Fruit fly (Drosophila melanogaster) whole organism, pupa: Measurements from ENCODE around the gene CG15572.

Source experiments
- CG15710 ChIP-seq: fragments of 200-800 bp; sonication (Bioruptor generic); optimal IDR thresholded peaks from 2 replicates; lab custom pipeline; 2018; ENCODE audit warnings: missing biosample characterization, mild to moderate bottlenecking, missing genetic modification characterization, moderate library complexity
- CG17806 ChIP-seq: fragments of 200-800 bp; sonication (Bioruptor generic); optimal IDR thresholded peaks from 2 replicates; lab custom pipeline; 2018; ENCODE audit warnings: missing biosample characterization, mild to moderate bottlenecking, missing genetic modification characterization, moderate library complexity
- CG32121 ChIP-seq: fragments of 200-800 bp; sonication (Bioruptor generic); IDR thresholded peaks from 2 replicates; pipeline ENCODE4 v1.3.6; 2022; ENCODE audit warnings: missing biosample characterization, missing genetic modification characterization
- EcR ChIP-seq: fragments of 200-800 bp; sonication (Bioruptor generic); optimal IDR thresholded peaks from 3 replicates; lab custom pipeline; 2019; ENCODE audit warnings: missing biosample characterization, missing genetic modification characterization, mild to moderate bottlenecking, moderate library complexity, missing genetic modification reagents
- Ets98B ChIP-seq: fragments of 200-800 bp; sonication (Bioruptor generic); IDR thresholded peaks from 2 replicates; pipeline ENCODE4 v1.3.6; 2022; ENCODE audit warnings: missing biosample characterization, missing genetic modification characterization

- TF ChIP-seq CG32121 (GFP tag; lab: Robert Waterston, UW) (no peak), EcR (no peak), CG17806 (tag; lab: Kevin White, UChicago) (no peak), Ets98B (GFP tag; lab: Robert Waterston, UW) (no peak), CG15710 (tag; lab: Kevin White, UChicago) (no peak)
These were observed at the start of gene CG15572 for dm6 chrX:4268401-4268800.
